Fruit fly (Drosophila melanogaster) whole organism, prepupa: ENCODE measurements around the gene CG12253.

ENCODE experiments used
- Blimp-1 ChIP-seq: fragments of 200-800 bp; sonication (Bioruptor generic); optimal IDR thresholded peaks from 3 replicates; lab custom pipeline; 2017; ENCODE audit warnings: missing biosample characterization, missing genetic modification characterization, mild to moderate bottlenecking, moderate library complexity, missing genetic modification reagents
- CG10631 ChIP-seq: fragments of 200-800 bp; sonication (Bioruptor generic); optimal IDR thresholded peaks from 2 replicates; lab custom pipeline; 2016; ENCODE audit warnings: missing biosample characterization, missing genetic modification characterization
- CG11902 ChIP-seq: fragments of 200-800 bp; sonication (Bioruptor generic); optimal IDR thresholded peaks from 3 replicates; lab custom pipeline; 2016; ENCODE audit warnings: missing biosample characterization, missing genetic modification characterization
- CG15336 ChIP-seq: fragments of 200-800 bp; sonication (Bioruptor generic); IDR thresholded peaks from 2 replicates; pipeline ENCODE4 v1.3.6; 2022; ENCODE audit warnings: missing biosample characterization, missing genetic modification characterization
- CG3032 ChIP-seq: fragments of 200-800 bp; optimal IDR thresholded peaks from 2 replicates; lab custom pipeline; 2019; ENCODE audit warnings: missing biosample characterization, mild to moderate bottlenecking, missing genetic modification characterization, moderate library complexity
- CG31627 ChIP-seq: fragments of 200-800 bp; sonication (Bioruptor generic); optimal IDR thresholded peaks from 3 replicates; lab custom pipeline; 2016; ENCODE audit warnings: missing biosample characterization, missing genetic modification characterization
- CG32006 ChIP-seq: fragments of 200-800 bp; sonication (Bioruptor generic); optimal IDR thresholded peaks from 3 replicates; lab custom pipeline; 2017; ENCODE audit warnings: missing biosample characterization, mild to moderate bottlenecking, missing genetic modification characterization
- CG3919 ChIP-seq: fragments of 200-800 bp; sonication (Bioruptor generic); optimal IDR thresholded peaks from 3 replicates; lab custom pipeline; 2016; ENCODE audit warnings: missing biosample characterization, missing genetic modification characterization
- CG6276 ChIP-seq: fragments of 200-800 bp; sonication (Bioruptor generic); optimal IDR thresholded peaks from 2 replicates; lab custom pipeline; 2017; ENCODE audit warnings: missing biosample characterization, mild to moderate bottlenecking, missing genetic modification characterization
- CG6808 ChIP-seq: fragments of 200-800 bp; sonication (Bioruptor generic); optimal IDR thresholded peaks from 3 replicates; lab custom pipeline; 2017; ENCODE audit warnings: missing biosample characterization, missing genetic modification characterization, mild to moderate bottlenecking, moderate library complexity, missing genetic modification reagents
- CG6854 ChIP-seq: fragments of 200-800 bp; sonication (Bioruptor generic); optimal IDR thresholded peaks from 2 replicates; lab custom pipeline; 2017; ENCODE audit warnings: missing biosample characterization, mild to moderate bottlenecking, missing genetic modification characterization
- CG8119 ChIP-seq: fragments of 200-800 bp; sonication (Bioruptor generic); IDR thresholded peaks from 3 replicates; pipeline ENCODE4 v1.3.6; 2022; ENCODE audit warnings: missing biosample characterization, missing genetic modification characterization
- CG8319 ChIP-seq: fragments of 200-800 bp; sonication (Bioruptor generic); optimal IDR thresholded peaks from 3 replicates; lab custom pipeline; 2016; ENCODE audit warnings: missing biosample characterization, missing genetic modification characterization
- CG8632 ChIP-seq: fragments of 200-800 bp; sonication (Bioruptor generic); optimal IDR thresholded peaks from 3 replicates; lab custom pipeline; 2016; ENCODE audit warnings: missing biosample characterization, missing genetic modification characterization
- CG9139 ChIP-seq: fragments of 200-800 bp; sonication (Bioruptor generic); optimal IDR thresholded peaks from 3 replicates; lab custom pipeline; 2017; ENCODE audit warnings: missing biosample characterization, mild to moderate bottlenecking, missing genetic modification characterization
- Eip75B ChIP-seq: fragments of 200-800 bp; sonication (Bioruptor generic); optimal IDR thresholded peaks from 3 replicates; lab custom pipeline; 2016; ENCODE audit warnings: missing biosample characterization, missing genetic modification characterization
- Eip93F ChIP-seq: fragments of 200-800 bp; sonication (Bioruptor generic); optimal IDR thresholded peaks from 2 replicates; lab custom pipeline; 2016; ENCODE audit warnings: missing biosample characterization, mild to moderate bottlenecking, missing genetic modification characterization
- Ets21C ChIP-seq: fragments of 200-800 bp; sonication (Bioruptor generic); optimal IDR thresholded peaks from 3 replicates; lab custom pipeline; 2016; ENCODE audit warnings: missing biosample characterization, missing genetic modification characterization
- Ets96B ChIP-seq: fragments of 200-800 bp; optimal IDR thresholded peaks from 2 replicates; lab custom pipeline; 2019; ENCODE audit warnings: missing biosample characterization, mild to moderate bottlenecking, missing genetic modification characterization, moderate library complexity
- Hr38 ChIP-seq: sonication (Bioruptor generic); optimal IDR thresholded peaks from 2 replicates; lab custom pipeline; 2016; ENCODE audit warnings: missing biosample characterization, missing genetic modification characterization
- Hr39 ChIP-seq: fragments of 200-800 bp; sonication (Bioruptor generic); optimal IDR thresholded peaks from 2 replicates; lab custom pipeline; 2016; ENCODE audit warnings: missing biosample characterization, missing genetic modification characterization
- Hr4 ChIP-seq: fragments of 200-800 bp; sonication (Bioruptor generic); optimal IDR thresholded peaks from 3 replicates; lab custom pipeline; 2016; ENCODE audit warnings: missing biosample characterization, missing genetic modification characterization
- Lpt ChIP-seq: fragments of 200-800 bp; sonication (Bioruptor generic); optimal IDR thresholded peaks from 3 replicates; lab custom pipeline; 2016; ENCODE audit warnings: missing biosample characterization, missing genetic modification characterization
- Met ChIP-seq: fragments of 200-800 bp; sonication (Bioruptor generic); optimal IDR thresholded peaks from 3 replicates; lab custom pipeline; 2016; ENCODE audit warnings: missing biosample characterization, missing genetic modification characterization
- OdsH ChIP-seq: fragments of 200-800 bp; sonication (Bioruptor generic); optimal IDR thresholded peaks from 3 replicates; lab custom pipeline; 2016; ENCODE audit warnings: missing biosample characterization, missing genetic modification characterization
- Smox ChIP-seq: fragments of 200-800 bp; sonication (Bioruptor generic); optimal IDR thresholded peaks from 3 replicates; lab custom pipeline; 2016; ENCODE audit warnings: missing biosample characterization, missing genetic modification characterization
- Sox102F ChIP-seq: fragments of 200-800 bp; sonication (Bioruptor generic); optimal IDR thresholded peaks from 2 replicates; lab custom pipeline; 2016; ENCODE audit warnings: missing biosample characterization, mild to moderate bottlenecking, missing genetic modification characterization
- Sox14 ChIP-seq: fragments of 200-800 bp; sonication (Bioruptor generic); optimal IDR thresholded peaks from 3 replicates; lab custom pipeline; 2016; ENCODE audit warnings: missing biosample characterization, missing genetic modification characterization
- Sox15 ChIP-seq: fragments of 200-800 bp; sonication (Bioruptor generic); optimal IDR thresholded peaks from 3 replicates; lab custom pipeline; 2016; ENCODE audit warnings: missing biosample characterization, missing genetic modification characterization
- achi ChIP-seq: fragments of 200-800 bp; sonication (Bioruptor generic); optimal IDR thresholded peaks from 3 replicates; lab custom pipeline; 2016; ENCODE audit warnings: missing biosample characterization, missing genetic modification characterization
- acj6 ChIP-seq: fragments of 200-800 bp; sonication (Bioruptor generic); optimal IDR thresholded peaks from 3 replicates; lab custom pipeline; 2016; ENCODE audit warnings: missing biosample characterization, missing genetic modification characterization
- cyc ChIP-seq: fragments of 200-800 bp; sonication (Bioruptor generic); optimal IDR thresholded peaks from 3 replicates; lab custom pipeline; 2016; ENCODE audit warnings: missing biosample characterization, missing genetic modification characterization
- dac ChIP-seq: fragments of 200-800 bp; sonication (Bioruptor generic); optimal IDR thresholded peaks from 2 replicates; lab custom pipeline; 2017; ENCODE audit warnings: missing biosample characterization, mild to moderate bottlenecking, missing genetic modification characterization
- eg ChIP-seq: fragments of 200-800 bp; sonication (Bioruptor generic); IDR thresholded peaks from 3 replicates; pipeline ENCODE4 v1.3.6; 2022; ENCODE audit warnings: missing biosample characterization, missing genetic modification characterization
- esn ChIP-seq: fragments of 200-800 bp; sonication (Bioruptor generic); optimal IDR thresholded peaks from 2 replicates; lab custom pipeline; 2016; ENCODE audit warnings: missing biosample characterization, mild to moderate bottlenecking, missing genetic modification characterization, moderate library complexity
- fd59A ChIP-seq: fragments of 200-800 bp; sonication (Bioruptor generic); optimal IDR thresholded peaks from 2 replicates; lab custom pipeline; 2017; ENCODE audit warnings: missing biosample characterization, mild to moderate bottlenecking, missing genetic modification characterization, missing genetic modification reagents
- lz ChIP-seq: fragments of 200-800 bp; sonication (Bioruptor generic); optimal IDR thresholded peaks from 3 replicates; lab custom pipeline; 2016; ENCODE audit warnings: missing biosample characterization, missing genetic modification characterization
- net ChIP-seq: fragments of 200-800 bp; sonication (Bioruptor generic); optimal IDR thresholded peaks from 3 replicates; lab custom pipeline; 2016; ENCODE audit warnings: missing biosample characterization, missing genetic modification characterization
- pdm3 ChIP-seq: fragments of 200-800 bp; sonication (Bioruptor generic); optimal IDR thresholded peaks from 3 replicates; lab custom pipeline; 2016; ENCODE audit warnings: missing biosample characterization, missing genetic modification characterization
- spab ChIP-seq: fragments of 200-800 bp; sonication (Bioruptor generic); optimal IDR thresholded peaks from 2 replicates; lab custom pipeline; 2017; ENCODE audit warnings: missing biosample characterization, mild to moderate bottlenecking, missing genetic modification characterization, missing genetic modification reagents
- ss ChIP-seq, 2 experiments: fragments of 200-800 bp; sonication (Bioruptor generic); optimal IDR thresholded peaks; 2 replicates in 1 of 2; 3 replicates in 1 of 2; lab custom pipeline; 2017 to 2018; ENCODE audit warnings: mild to moderate bottlenecking in 2 of 2, missing biosample characterization in 2 of 2, missing genetic modification characterization in 2 of 2, moderate library complexity in 1 of 2
- svp ChIP-seq: fragments of 200-800 bp; sonication (Bioruptor generic); peaks from one replicate; lab custom pipeline; 2016; ENCODE audit warnings: missing biosample characterization, missing genetic modification characterization
- topi ChIP-seq: fragments of 200-800 bp; sonication (Bioruptor generic); optimal IDR thresholded peaks from 3 replicates; lab custom pipeline; 2016; ENCODE audit warnings: missing biosample characterization, missing genetic modification characterization

The CG12253 gene

DNA sequence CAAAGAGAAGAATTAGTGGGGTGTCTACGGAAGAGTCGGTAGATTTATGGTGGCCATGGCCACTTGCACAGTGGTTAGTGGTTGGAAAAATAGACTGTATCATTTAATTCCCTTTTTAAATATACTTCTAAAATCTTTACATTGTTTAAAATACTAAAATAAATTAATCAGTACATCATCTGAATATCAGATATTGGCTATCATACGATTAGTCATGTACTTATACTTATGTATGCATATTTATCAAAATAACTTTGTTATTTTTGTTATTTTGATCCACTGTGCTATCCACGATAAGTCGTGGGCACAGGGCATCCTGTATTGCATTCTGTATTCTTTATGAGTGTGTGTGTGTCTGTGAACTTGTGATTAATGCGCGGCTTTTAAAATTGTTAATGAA, 27.1 kb downstream of the CG12253 start (continued):
- TF ChIP-seq Eip93F (GFP tag; lab: Kevin White, UChicago) (no peak), net (GFP tag; lab: Kevin White, UChicago) (no peak), CG3032 (tag; lab: Kevin White, UChicago) (peak; percentile 39), dac (GFP tag; lab: Kevin White, UChicago) (no peak), Ets96B (peak; percentile 58), Hr4 (peak; percentile 51)

DNA sequence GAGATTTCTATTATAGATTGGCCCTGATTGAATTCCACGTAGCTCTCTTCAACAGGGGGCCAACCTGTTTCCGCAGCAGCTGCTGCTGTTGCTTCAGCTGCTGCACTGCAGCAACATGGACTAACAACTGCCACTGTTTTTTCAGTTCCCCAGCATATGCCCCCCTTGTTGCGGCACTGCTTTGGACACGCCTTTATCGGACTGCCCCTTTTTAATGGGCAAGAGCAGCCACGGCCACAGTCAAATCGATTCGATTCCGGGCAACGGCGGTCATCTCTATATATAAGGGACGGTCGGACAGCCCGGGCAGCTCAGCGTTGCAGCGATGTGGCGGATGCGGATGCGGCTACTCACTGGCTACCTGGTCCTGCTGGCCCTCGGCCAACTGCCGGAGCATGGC, 27.7 kb downstream of the CG12253 start, which contains the start of gene Acp32CD:
Gene Acp32CD, plus strand, starts transcription at position 301 of the 400 bp plus-strand sequence.
- TF ChIP-seq CG9139 (GFP tag; lab: Kevin White, UChicago) (no peak), Blimp-1 (GFP tag; lab: Kevin White, UChicago) (no peak), acj6 (GFP tag; lab: Kevin White, UChicago) (no peak), Sox15 (GFP tag; lab: Kevin White, UChicago) (no peak), achi (GFP tag; lab: Kevin White, UChicago) (no peak), svp (GFP tag; lab: Kevin White, UChicago) (no peak), Sox102F (no peak), CG15336 (no peak), CG10631 (GFP tag; lab: Kevin White, UChicago) (no peak), lz (GFP tag; lab: Kevin White, UChicago) (no peak), CG3919 (GFP tag; lab: Kevin White, UChicago) (no peak), CG6276 (GFP tag; lab: Kevin White, UChicago) (no peak), Ets21C (no peak), CG31627 (no peak), pdm3 (GFP tag; lab: Kevin White, UChicago) (no peak), spab (no peak), dac (GFP tag; lab: Kevin White, UChicago) (no peak), Eip75B (GFP tag; lab: Kevin White, UChicago) (no peak), net (GFP tag; lab: Kevin White, UChicago) (no peak)

DNA sequence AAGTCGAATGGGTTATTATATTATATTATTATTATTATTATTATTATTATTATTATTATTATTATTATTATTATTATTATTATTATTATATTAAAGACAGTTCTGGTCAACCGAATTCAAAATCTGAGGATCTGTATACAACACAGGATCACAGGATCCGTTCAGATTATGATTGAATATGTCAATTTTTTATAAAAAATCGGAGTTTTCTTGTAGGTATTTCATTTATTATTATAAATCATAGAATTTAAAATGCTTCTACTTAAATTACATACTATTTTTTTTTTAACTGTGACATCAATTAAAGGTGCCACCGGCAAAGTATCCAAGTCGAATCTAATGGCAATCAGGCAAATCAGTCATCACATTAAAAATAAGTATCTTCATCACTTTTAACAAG, 29.1 kb downstream of the CG12253 start, which contains the start of gene CG14913:
Gene CG14913, plus strand, starts transcription at position 301 of the 400 bp plus-strand sequence.
- TF ChIP-seq Sox15 (GFP tag; lab: Kevin White, UChicago) (no peak), Ets96B (no peak), eg (GFP tag; lab: Robert Waterston, UW) (no peak), Eip75B (GFP tag; lab: Kevin White, UChicago) (no peak), CG6808 (GFP tag; lab: Kevin White, UChicago) (no peak), CG8319 (GFP tag; lab: Kevin White, UChicago) (no peak), Lpt (GFP tag; lab: Kevin White, UChicago) (no peak), achi (GFP tag; lab: Kevin White, UChicago) (no peak), OdsH (GFP tag; lab: Kevin White, UChicago) (no peak), pdm3 (GFP tag; lab: Kevin White, UChicago) (no peak), net (GFP tag; lab: Kevin White, UChicago) (no peak), CG8632 (GFP tag; lab: Kevin White, UChicago) (no peak), topi (GFP tag; lab: Kevin White, UChicago) (no peak), CG6276 (GFP tag; lab: Kevin White, UChicago) (no peak)

DNA sequence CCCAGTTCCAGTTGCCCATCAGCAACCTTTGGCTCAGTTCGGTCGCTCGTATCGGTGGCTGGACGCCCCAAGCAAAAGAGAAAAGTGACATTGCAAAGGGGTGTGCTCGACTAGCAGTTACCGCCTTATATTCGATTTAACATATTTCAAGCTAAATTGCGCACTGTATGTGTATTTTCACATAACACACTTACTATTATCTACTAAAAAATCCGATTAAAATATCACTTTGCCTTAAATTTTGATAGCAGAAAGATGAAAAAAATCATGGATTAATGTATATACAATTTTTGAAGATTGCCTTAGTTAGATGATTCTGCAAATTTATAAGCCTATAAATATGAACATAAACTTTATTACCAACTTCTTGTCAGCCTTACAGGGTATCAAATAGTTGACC, 34.0 kb downstream of the CG12253 start:
- peak; percentile 70 for TF ChIP-seq Met
- TF ChIP-seq Smox (GFP tag; lab: Kevin White, UChicago), result peak; percentile 53
- TF ChIP-seq CG3919 (GFP tag; lab: Kevin White, UChicago), result peak; percentile 42
- peak; percentile 44 for TF ChIP-seq acj6 (GFP tag; lab: Kevin White, UChicago)
- peak; percentile 41 for TF ChIP-seq Sox14
- TF ChIP-seq cyc (GFP tag; lab: Kevin White, UChicago), result peak; percentile 27
- TF ChIP-seq CG10631 (GFP tag; lab: Kevin White, UChicago), result peak; percentile 4
- TF ChIP-seq svp (GFP tag; lab: Kevin White, UChicago), result peak; percentile 80
- peak; percentile 54 for TF ChIP-seq CG31627
- peak; percentile 4 for TF ChIP-seq spab
- peak; percentile 59 for TF ChIP-seq esn (GFP tag; lab: Kevin White, UChicago)
- TF ChIP-seq Ets96B, result peak; percentile 23
- TF ChIP-seq Hr39 (GFP tag; lab: Kevin White, UChicago), result peak; percentile 39
- TF ChIP-seq CG32006 (GFP tag; lab: Kevin White, UChicago), result peak; percentile 44
- TF ChIP-seq Hr38 (GFP tag; lab: Kevin White, UChicago), result no peak
- TF ChIP-seq achi (GFP tag; lab: Kevin White, UChicago), result peak; percentile 35
- no peak for TF ChIP-seq CG8319 (GFP tag; lab: Kevin White, UChicago)
- TF ChIP-seq fd59A, result peak; percentile 19
- TF ChIP-seq CG6854, result no peak
- TF ChIP-seq OdsH (GFP tag; lab: Kevin White, UChicago), result peak; percentile 28
- peak; percentile 9 for TF ChIP-seq Sox102F
- no peak for TF ChIP-seq ss (GFP tag; optimal IDR thresholded peaks at IDR 0.05; lab: Kevin White, UChicago)
- no peak for TF ChIP-seq CG11902 (GFP tag; lab: Kevin White, UChicago)
- TF ChIP-seq CG8119 (GFP tag; lab: Robert Waterston, UW), result no peak
- TF ChIP-seq Eip75B (GFP tag; lab: Kevin White, UChicago), result peak; percentile 49
- no peak for TF ChIP-seq CG8632 (GFP tag; lab: Kevin White, UChicago)
- TF ChIP-seq dac (GFP tag; lab: Kevin White, UChicago), result no peak
